Worm (Caenorhabditis elegans): ENCODE measurements around the gene denn-4.

Gene denn-4

DNA sequence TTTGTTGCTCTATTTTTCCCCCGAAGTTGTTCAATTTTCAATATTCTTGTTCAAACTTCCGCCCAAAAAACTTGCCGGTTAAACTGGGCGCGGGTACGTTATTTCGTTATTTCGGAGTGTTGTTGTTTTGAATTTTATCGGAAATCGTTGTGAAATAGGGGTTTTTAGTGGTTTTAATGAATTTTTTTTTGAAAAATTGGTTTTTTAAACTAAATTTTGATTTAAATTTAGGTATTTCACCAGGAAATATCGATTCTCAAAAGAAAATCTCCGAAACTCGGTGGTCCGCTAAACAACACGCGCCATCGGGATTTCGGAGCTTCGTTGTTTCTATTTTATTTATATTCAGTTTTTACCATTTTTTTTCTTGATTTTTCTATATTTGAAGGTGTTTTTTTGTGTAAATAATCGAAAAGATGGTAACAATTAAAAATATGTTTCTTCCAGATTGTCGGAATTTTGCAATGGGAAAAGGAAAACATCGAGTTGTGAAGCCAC, 29.4 kb downstream of the denn-4 start, which contains the start of gene F52C12.2:
TSS of gene F52C12.2 (plus strand) at position 448 of the 498 bp plus-strand sequence.
- peak; percentile 41 for TF ChIP-seq lin-13 (tag; optimal IDR thresholded peaks at IDR 0.05)
- no peak for TF ChIP-seq hlh-1 (tag; optimal IDR thresholded peaks at IDR 0.05)
- peak; percentile 32 for TF ChIP-seq mep-1 (tag; optimal IDR thresholded peaks at IDR 0.05)
- no peak for TF ChIP-seq ceh-83 (GFP tag; optimal IDR thresholded peaks at IDR 0.05)
- peak; percentile 1 for TF ChIP-seq ceh-39 (tag; optimal IDR thresholded peaks at IDR 0.05)
- peak; percentile 79 for TF ChIP-seq ces-1 (GFP tag; optimal IDR thresholded peaks at IDR 0.05)

DNA sequence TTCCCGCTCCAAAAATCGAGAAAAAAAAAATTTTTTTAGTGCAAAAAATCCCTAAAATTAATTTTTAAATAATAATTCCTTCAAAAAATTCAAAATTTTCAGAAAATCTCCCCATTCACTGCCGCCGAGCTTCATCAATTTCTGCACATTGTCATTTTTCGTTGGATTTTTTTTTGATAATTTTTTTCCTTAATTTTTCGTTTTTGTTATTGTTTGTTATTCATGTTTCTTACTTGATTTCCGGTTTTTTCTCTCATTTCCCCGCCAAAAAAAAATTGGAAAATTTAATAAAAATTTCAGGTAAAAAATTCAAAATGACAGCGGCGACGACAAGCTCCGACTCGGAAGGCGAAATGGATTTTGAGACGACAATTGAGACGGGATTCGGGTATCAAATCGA, 32.6 kb downstream of the denn-4 start, which contains the start of gene F52C12.6:
TSS of gene F52C12.6 (plus strand) at position 301 of the 400 bp plus-strand sequence.
- no peak for TF ChIP-seq M03D4.4 (tag; optimal IDR thresholded peaks at IDR 0.05)
- TF ChIP-seq sptf-1 (tag; optimal IDR thresholded peaks at IDR 0.05), result no peak
- no peak for TF ChIP-seq lin-32 (GFP tag; optimal IDR thresholded peaks at IDR 0.05)
- no peak for TF ChIP-seq ztf-11 (tag; optimal IDR thresholded peaks at IDR 0.05)
- no peak for TF ChIP-seq snpc-4 (tag; optimal IDR thresholded peaks at IDR 0.05)
- TF ChIP-seq nhr-28 (tag; optimal IDR thresholded peaks at IDR 0.05), result no peak
- TF ChIP-seq nhr-237 (tag; optimal IDR thresholded peaks at IDR 0.05), result no peak
- TF ChIP-seq ceh-83 (GFP tag; optimal IDR thresholded peaks at IDR 0.05), result no peak
- no peak for TF ChIP-seq nhr-2 (tag; optimal IDR thresholded peaks at IDR 0.05)
- no peak for TF ChIP-seq ceh-43 (GFP tag; optimal IDR thresholded peaks at IDR 0.05)
- no peak for TF ChIP-seq ceh-39 (tag; optimal IDR thresholded peaks at IDR 0.05)
- TF ChIP-seq mab-5 (tag; optimal IDR thresholded peaks at IDR 0.05), result no peak
- TF ChIP-seq elt-3 (tag; optimal IDR thresholded peaks at IDR 0.05), result no peak
- no peak for TF ChIP-seq cnd-1 (tag; optimal IDR thresholded peaks at IDR 0.05)

- no peak for TF ChIP-seq tbx-8 (GFP tag; optimal IDR thresholded peaks at IDR 0.05)
- no peak for TF ChIP-seq lin-32 (GFP tag; optimal IDR thresholded peaks at IDR 0.05)
- TF ChIP-seq ceh-83 (GFP tag; optimal IDR thresholded peaks at IDR 0.05), result no peak
- no peak for TF ChIP-seq blmp-1 (tag; optimal IDR thresholded peaks at IDR 0.05)
- no peak for TF ChIP-seq M03D4.4 (tag; optimal IDR thresholded peaks at IDR 0.05)
- TF ChIP-seq lin-13 (tag; optimal IDR thresholded peaks at IDR 0.05), result no peak
- TF ChIP-seq mep-1 (tag; optimal IDR thresholded peaks at IDR 0.05), result no peak
- TF ChIP-seq nhr-28 (tag; optimal IDR thresholded peaks at IDR 0.05), result no peak
- TF ChIP-seq mls-2 (tag; optimal IDR thresholded peaks at IDR 0.05), result no peak
- no peak for TF ChIP-seq unc-39 (tag; optimal IDR thresholded peaks at IDR 0.05)
- no peak for TF ChIP-seq nhr-237 (tag; optimal IDR thresholded peaks at IDR 0.05)
- TF ChIP-seq pha-4 (tag; optimal IDR thresholded peaks at IDR 0.05), result no peak
- TF ChIP-seq bed-3 (GFP tag; optimal IDR thresholded peaks at IDR 0.05), result no peak
- no peak for TF ChIP-seq ham-2 (GFP tag; optimal IDR thresholded peaks at IDR 0.05)
- TF ChIP-seq ztf-11 (tag; optimal IDR thresholded peaks at IDR 0.05), result no peak
- no peak for TF ChIP-seq sptf-1 (tag; optimal IDR thresholded peaks at IDR 0.05)
- no peak for TF ChIP-seq elt-3 (tag; optimal IDR thresholded peaks at IDR 0.05)
Observed at ce11 chrIV:1959554-1959953, 35.8 kb downstream of the denn-4 start, which contains the start of gene tdpo-1. tdpo-1 (plus strand) TSS chrIV:1959854.

- TF ChIP-seq mep-1 (tag; optimal IDR thresholded peaks at IDR 0.05), result no peak
- TF ChIP-seq sptf-1 (tag; optimal IDR thresholded peaks at IDR 0.05), result no peak
- no peak for TF ChIP-seq bed-3 (GFP tag; optimal IDR thresholded peaks at IDR 0.05)
- TF ChIP-seq hlh-1 (tag; optimal IDR thresholded peaks at IDR 0.05), result no peak
- no peak for TF ChIP-seq pha-4 (tag; optimal IDR thresholded peaks at IDR 0.05)
- TF ChIP-seq mab-5 (tag; optimal IDR thresholded peaks at IDR 0.05), result no peak
- no peak for TF ChIP-seq ham-2 (GFP tag; optimal IDR thresholded peaks at IDR 0.05)
- TF ChIP-seq ceh-39 (tag; optimal IDR thresholded peaks at IDR 0.05), result no peak
- TF ChIP-seq drap-1 (GFP tag; optimal IDR thresholded peaks at IDR 0.05), result no peak
- no peak for TF ChIP-seq tbx-8 (GFP tag; optimal IDR thresholded peaks at IDR 0.05)
Observed at ce11 chrIV:1963247-1963646, 39.4 kb downstream of the denn-4 start, which contains the start of gene ulp-3. ulp-3 (plus strand) TSS chrIV:1963634.

DNA sequence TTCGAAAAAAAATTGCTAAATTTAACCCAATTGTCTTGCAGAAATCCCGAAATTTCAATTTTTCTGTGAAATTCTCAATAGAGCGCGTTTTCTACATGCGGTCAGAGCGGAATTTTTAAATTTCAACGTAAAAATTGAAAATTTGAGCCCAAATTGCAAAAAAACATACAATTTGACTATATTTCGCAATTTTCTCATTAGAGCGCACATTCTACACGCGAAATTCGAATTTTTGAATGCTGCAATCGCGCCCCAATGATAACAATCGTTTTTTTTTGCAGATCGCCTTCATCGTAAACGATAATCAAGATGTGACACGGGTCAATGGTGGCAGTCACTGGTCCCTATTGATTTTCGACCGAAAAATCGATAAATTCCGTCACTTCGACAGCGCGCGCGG, 40.3 kb downstream of the denn-4 start:
- no peak for TF ChIP-seq lsy-2 (tag; optimal IDR thresholded peaks at IDR 0.05)
- TF ChIP-seq elt-3 (tag; optimal IDR thresholded peaks at IDR 0.05), result no peak
- no peak for TF ChIP-seq unc-62 (GFP tag; optimal IDR thresholded peaks at IDR 0.05)
- no peak for TF ChIP-seq sptf-1 (tag; optimal IDR thresholded peaks at IDR 0.05)
- TF ChIP-seq unc-39 (tag; optimal IDR thresholded peaks at IDR 0.05), result no peak
- TF ChIP-seq M03D4.4 (tag; optimal IDR thresholded peaks at IDR 0.05), result no peak
- TF ChIP-seq hlh-1 (tag; optimal IDR thresholded peaks at IDR 0.05), result no peak
- TF ChIP-seq flh-1 (GFP tag; optimal IDR thresholded peaks at IDR 0.05), result no peak
- no peak for TF ChIP-seq nhr-237 (tag; optimal IDR thresholded peaks at IDR 0.05)

All from whole organism, mixed stage, embryonic.